Worm (Caenorhabditis elegans): Measurements from ENCODE around the gene cox-10.

- TF ChIP-seq dmd-4 (tag; optimal IDR thresholded peaks at IDR 0.05; ENCODE audit: borderline replicate concordance) (no peak), unc-3 (GFP tag; conservative IDR thresholded peaks at IDR 0.05) (no peak), unc-3 (tag; optimal IDR thresholded peaks at IDR 0.05) (no peak), lin-11 (tag; optimal IDR thresholded peaks at IDR 0.05) (no peak), fax-1 (tag; optimal IDR thresholded peaks at IDR 0.05) (no peak), hlh-15 (tag; optimal IDR thresholded peaks at IDR 0.05) (no peak), tbx-2 (tag; optimal IDR thresholded peaks at IDR 0.05) (no peak), tbx-7 (tag; optimal IDR thresholded peaks at IDR 0.05) (no peak), pax-1 (tag; optimal IDR thresholded peaks at IDR 0.05) (no peak), ama-1 (optimal IDR thresholded peaks at IDR 0.05) (no peak), fkh-10 (GFP tag; optimal IDR thresholded peaks at IDR 0.05) (no peak), che-1 (tag; optimal IDR thresholded peaks at IDR 0.05) (no peak), nhr-11 (tag; optimal IDR thresholded peaks at IDR 0.05) (no peak), ceh-24 (tag; optimal IDR thresholded peaks at IDR 0.05) (no peak), dve-1 (tag; optimal IDR thresholded peaks at IDR 0.05) (no peak)
These were observed 22.1 kb upstream of the cox-10 start for ce11 chrII:12657620-12658019.
